Fruit fly (Drosophila melanogaster): ENCODE results near the gene CG13005.

Gene CG13005

DNA sequence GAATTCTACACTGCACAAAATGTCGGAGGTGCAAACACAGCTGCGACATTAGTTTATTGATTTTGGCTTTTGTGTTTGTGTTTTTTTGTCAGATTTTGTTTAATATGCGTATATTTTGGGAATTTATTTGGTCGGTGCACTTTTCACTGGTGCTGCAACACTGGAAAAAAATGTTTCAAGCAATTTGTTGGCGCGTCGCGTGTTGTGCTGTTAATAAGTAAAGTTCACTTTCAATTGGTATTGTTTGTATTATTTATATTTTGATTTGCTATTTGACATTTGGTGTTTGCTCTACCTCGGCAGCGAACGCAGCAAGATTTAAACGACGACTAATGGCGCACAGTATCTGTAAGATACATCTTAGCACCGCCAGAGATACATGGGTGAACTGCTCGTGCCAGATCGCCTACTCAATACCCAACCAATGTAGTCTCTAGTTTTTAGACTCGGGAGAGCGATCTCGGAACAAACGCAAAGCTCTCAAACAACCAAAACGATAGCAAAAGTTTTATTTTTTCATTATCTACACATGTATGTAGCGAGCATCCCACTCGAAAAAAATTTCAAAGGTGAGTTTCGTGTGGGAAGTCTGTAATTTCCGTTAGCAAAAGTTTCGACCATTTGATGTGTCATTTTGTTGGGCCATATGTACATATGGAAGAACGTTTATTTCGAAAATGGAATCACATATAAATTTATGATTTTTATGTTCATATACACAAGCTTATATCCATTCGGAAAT is 21.1 kb upstream of the CG13005 start (continued):
- peak; percentile 67 for TF ChIP-seq lab (GFP tag; optimal IDR thresholded peaks at IDR 0.05)
- no peak for TF ChIP-seq Poxn (GFP tag; IDR thresholded peaks at IDR 0.05)
- TF ChIP-seq Ravus (GFP tag; IDR thresholded peaks at IDR 0.05), result no peak
- peak; percentile 63 for TF ChIP-seq Hsf (GFP tag; optimal IDR thresholded peaks at IDR 0.05)
- TF ChIP-seq CG2120 (GFP tag; optimal IDR thresholded peaks at IDR 0.05), result peak; percentile 60
- TF ChIP-seq CG2129 (GFP tag; IDR thresholded peaks at IDR 0.05; ENCODE audit: partially characterized antibody), result no peak
- 0 out of 4 replicates have a peak, but pooled peaks have one; percentile 26 for TF ChIP-seq Gug (GFP tag; IDR thresholded peaks at IDR 0.05)
- TF ChIP-seq phol (tag; optimal IDR thresholded peaks at IDR 0.05), result peak; percentile 55
- peak; percentile 41; the same call in 1 of the 3 replicates for TF ChIP-seq zfh1 (GFP tag; IDR thresholded peaks at IDR 0.05)
- TF ChIP-seq usp (GFP tag; optimal IDR thresholded peaks at IDR 0.05), result no peak
- TF ChIP-seq Kr (GFP tag; optimal IDR thresholded peaks at IDR 0.05), result no peak
- TF ChIP-seq chn (GFP tag; optimal IDR thresholded peaks at IDR 0.05), result no peak
- TF ChIP-seq CG34422 (GFP tag; IDR thresholded peaks at IDR 0.05), result peak; percentile 57
- TF ChIP-seq CG30020 (tag; optimal IDR thresholded peaks at IDR 0.05), result no peak
- TF ChIP-seq Opbp (GFP tag; IDR thresholded peaks at IDR 0.05; ENCODE audit: partially characterized antibody), result no peak
- peak; percentile 14 for TF ChIP-seq dmrt11E (tag; optimal IDR thresholded peaks at IDR 0.05)
- TF ChIP-seq sim (GFP tag; IDR thresholded peaks at IDR 0.05), result no peak
- TF ChIP-seq CG2712 (tag; optimal IDR thresholded peaks at IDR 0.05), result peak; percentile 46
- 0 out of 2 replicates have a peak, but pooled peaks have one; percentile 35 for TF ChIP-seq wdn (GFP tag; IDR thresholded peaks at IDR 0.05)
- TF ChIP-seq MTF-1 (GFP tag; optimal IDR thresholded peaks at IDR 0.05; ENCODE audit: borderline replicate concordance), result no peak
- no peak for TF ChIP-seq CG12299 (tag; optimal IDR thresholded peaks at IDR 0.05)
- TF ChIP-seq CG17829 (tag; optimal IDR thresholded peaks at IDR 0.05), result no peak
- TF ChIP-seq lbe (GFP tag; optimal IDR thresholded peaks at IDR 0.05), result no peak
- TF ChIP-seq dati (GFP tag; IDR thresholded peaks at IDR 0.05), result no peak
- no peak for TF ChIP-seq rib (GFP tag; IDR thresholded peaks at IDR 0.05)
- no peak for TF ChIP-seq CG1647 (GFP tag; optimal IDR thresholded peaks at IDR 0.05)
- TF ChIP-seq CG15514 (GFP tag; optimal IDR thresholded peaks at IDR 0.05), result peak; percentile 44
- TF ChIP-seq CG17568 (GFP tag; optimal IDR thresholded peaks at IDR 0.05), result no peak
- TF ChIP-seq sisA (GFP tag; IDR thresholded peaks at IDR 0.05), result peak; percentile 46
- peak; percentile 50 for TF ChIP-seq Side (GFP tag; optimal IDR thresholded peaks at IDR 0.05)
- TF ChIP-seq NK7.1 (GFP tag; optimal IDR thresholded peaks at IDR 0.05), result no peak
- TF ChIP-seq CG14667 (GFP tag; IDR thresholded peaks at IDR 0.05), result no peak
- TF ChIP-seq CG18764 (GFP tag; optimal IDR thresholded peaks at IDR 0.05), result no peak
- peak; percentile 31 for TF ChIP-seq odd (GFP tag; optimal IDR thresholded peaks at IDR 0.05)
- no peak for TF ChIP-seq Dfd (GFP tag; optimal IDR thresholded peaks at IDR 0.05)
- TF ChIP-seq fd96Cb (tag; optimal IDR thresholded peaks at IDR 0.05), result peak; percentile 42
- peak; percentile 82 for TF ChIP-seq sens (GFP tag)
- TF ChIP-seq CG2889 (GFP tag; IDR thresholded peaks at IDR 0.05), result no peak
- TF ChIP-seq hb (GFP tag; IDR thresholded peaks at IDR 0.05; ENCODE audit: partially characterized antibody), result no peak
- no peak for TF ChIP-seq sna (GFP tag; IDR thresholded peaks at IDR 0.05; ENCODE audit: partially characterized antibody)
- no peak for TF ChIP-seq CG7745 (tag; optimal IDR thresholded peaks at IDR 0.05)
- no peak for TF ChIP-seq Doc3 (GFP tag; IDR thresholded peaks at IDR 0.05; ENCODE audit: partially characterized antibody)
- no peak for TF ChIP-seq CG2875 (GFP tag; optimal IDR thresholded peaks at IDR 0.05)
- peak; percentile 60 for TF ChIP-seq ind (GFP tag; optimal IDR thresholded peaks at IDR 0.05)
- TF ChIP-seq CG3847 (GFP tag; IDR thresholded peaks at IDR 0.05), result peak; percentile 49
- peak; percentile 26 for TF ChIP-seq CG4854 (GFP tag; optimal IDR thresholded peaks at IDR 0.05)
- no peak for TF ChIP-seq gsb (GFP tag; IDR thresholded peaks at IDR 0.05)
- no peak for TF ChIP-seq emc (GFP tag; optimal IDR thresholded peaks at IDR 0.05)
- TF ChIP-seq CG30403 (GFP tag; optimal IDR thresholded peaks at IDR 0.05), result peak; percentile 62
- TF ChIP-seq CG5245 (GFP tag; optimal IDR thresholded peaks at IDR 0.05), result peak; percentile 34

All from whole organism, embryonic.